Fruit fly (Drosophila melanogaster): ENCODE data around the gene NHP2.

Gene NHP2

DNA sequence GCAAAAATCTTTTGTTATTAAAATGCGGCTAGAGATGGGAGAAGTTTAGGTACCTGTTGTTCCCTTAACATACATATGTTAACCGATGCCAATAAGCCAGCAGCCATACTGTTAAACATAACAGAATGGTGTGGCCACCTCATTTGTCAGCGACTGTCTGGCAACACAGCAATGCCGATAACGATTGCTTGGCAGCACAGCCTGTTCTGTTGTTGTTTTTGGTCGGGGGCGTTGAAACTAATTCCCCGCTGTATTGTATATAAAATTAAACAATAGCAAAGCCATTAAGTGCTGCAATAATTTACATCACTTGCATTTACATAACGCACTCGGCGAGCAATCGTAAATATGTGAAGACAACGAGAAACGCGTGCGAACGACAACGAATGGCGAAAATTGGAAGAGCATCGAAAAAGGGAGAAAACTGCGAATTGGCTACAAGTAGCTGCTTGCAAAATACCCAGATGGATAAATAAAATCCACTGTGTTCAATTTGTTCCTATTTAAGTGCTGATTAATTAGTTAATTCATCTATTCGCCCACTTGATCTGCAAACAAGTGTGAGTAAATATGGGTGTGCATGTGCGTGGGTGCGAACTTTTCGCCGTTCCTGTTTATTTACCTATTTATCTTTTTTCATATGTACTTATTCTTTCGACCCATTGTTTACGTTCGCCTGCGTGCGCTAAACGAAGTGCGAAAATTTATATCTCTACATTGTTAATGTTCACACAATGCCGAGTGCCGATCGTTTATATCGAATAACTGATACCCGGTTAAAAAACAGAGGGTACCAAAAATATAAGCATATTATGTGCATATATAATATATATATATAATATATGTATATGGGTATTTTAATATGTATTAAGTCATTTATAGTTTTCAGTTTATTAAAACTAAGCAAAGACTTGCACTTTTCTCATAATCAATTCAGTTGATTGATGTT is 39.9 kb downstream of the NHP2 start, which contains the start of the genes Tsen34 and Mgat4a:
TSS of gene Tsen34 (minus strand) at position 8 of the 949 bp plus-strand sequence.
TSS of gene Mgat4a (plus strand) at position 192 of the 949 bp plus-strand sequence.
- TF ChIP-seq h (optimal IDR thresholded peaks at IDR 0.05) (no peak), insv (optimal IDR thresholded peaks at IDR 0.05) (no peak), Sin3A (optimal IDR thresholded peaks at IDR 0.05) (no peak), ttk (optimal IDR thresholded peaks at IDR 0.05) (no peak), psq (optimal IDR thresholded peaks at IDR 0.05) (no peak), Myc (optimal IDR thresholded peaks at IDR 0.05) (no peak)

DNA sequence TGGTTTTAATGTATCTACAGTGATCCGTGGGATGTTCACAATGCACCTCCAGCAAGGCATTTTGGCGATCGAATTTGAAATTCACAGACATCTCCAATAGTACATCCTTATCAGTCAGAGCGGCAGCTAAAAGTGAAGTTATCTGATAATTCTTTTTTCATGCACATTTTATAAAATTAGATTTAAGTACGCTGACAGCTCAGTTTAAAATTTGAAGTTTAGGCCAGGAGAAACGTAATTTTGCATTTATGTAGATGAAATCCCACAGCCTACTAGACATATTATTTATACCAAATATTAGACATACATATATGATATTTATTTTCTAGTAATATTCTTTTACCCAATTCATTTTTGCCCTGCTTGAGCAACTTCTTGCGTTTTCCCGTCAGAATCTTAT is 41.0 kb downstream of the NHP2 start, which contains the start of gene Trl:
TSS of gene Trl (minus strand) at position 101 of the 400 bp plus-strand sequence.
- TF ChIP-seq Sin3A (optimal IDR thresholded peaks at IDR 0.05): no peak
- no peak for TF ChIP-seq insv (optimal IDR thresholded peaks at IDR 0.05)
- TF ChIP-seq h (optimal IDR thresholded peaks at IDR 0.05): no peak
- no peak for TF ChIP-seq psq (optimal IDR thresholded peaks at IDR 0.05)
- TF ChIP-seq Myc (optimal IDR thresholded peaks at IDR 0.05): no peak
- TF ChIP-seq ttk (optimal IDR thresholded peaks at IDR 0.05): no peak

DNA sequence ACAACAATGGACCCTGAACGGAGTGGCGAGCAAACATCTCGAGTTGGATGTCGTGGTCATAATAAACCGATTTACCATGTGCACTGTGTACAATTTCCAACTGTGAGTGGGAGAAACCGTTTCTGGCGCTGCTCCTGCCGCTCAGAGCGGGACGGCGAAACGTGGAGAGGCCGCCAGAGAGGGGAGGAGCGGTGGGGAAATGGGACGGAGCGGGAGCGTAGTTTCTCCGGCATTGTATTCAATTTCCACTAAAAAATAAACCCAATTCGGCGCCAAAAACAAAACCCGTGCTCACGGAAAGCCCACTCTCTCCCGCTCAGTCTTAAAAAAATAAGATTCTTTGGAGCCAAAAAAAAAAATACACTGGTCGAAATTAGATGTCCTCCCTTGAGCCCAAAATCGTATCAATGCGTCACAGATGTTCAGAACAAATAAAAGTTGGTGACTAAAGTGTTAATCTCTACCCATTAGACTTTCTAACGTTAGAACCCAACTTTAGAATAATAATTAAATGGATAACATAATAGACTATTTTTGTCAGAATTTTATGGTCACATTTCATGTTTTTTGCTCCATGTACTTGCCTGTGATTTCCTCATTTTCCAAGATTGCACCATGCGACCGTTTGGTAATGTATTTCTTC is 41.9 kb downstream of the NHP2 start:
- TF ChIP-seq insv (optimal IDR thresholded peaks at IDR 0.05) (no peak), ttk (optimal IDR thresholded peaks at IDR 0.05) (no peak), Myc (optimal IDR thresholded peaks at IDR 0.05) (no peak), psq (optimal IDR thresholded peaks at IDR 0.05) (no peak), Sin3A (optimal IDR thresholded peaks at IDR 0.05) (no peak), h (optimal IDR thresholded peaks at IDR 0.05) (no peak)

DNA sequence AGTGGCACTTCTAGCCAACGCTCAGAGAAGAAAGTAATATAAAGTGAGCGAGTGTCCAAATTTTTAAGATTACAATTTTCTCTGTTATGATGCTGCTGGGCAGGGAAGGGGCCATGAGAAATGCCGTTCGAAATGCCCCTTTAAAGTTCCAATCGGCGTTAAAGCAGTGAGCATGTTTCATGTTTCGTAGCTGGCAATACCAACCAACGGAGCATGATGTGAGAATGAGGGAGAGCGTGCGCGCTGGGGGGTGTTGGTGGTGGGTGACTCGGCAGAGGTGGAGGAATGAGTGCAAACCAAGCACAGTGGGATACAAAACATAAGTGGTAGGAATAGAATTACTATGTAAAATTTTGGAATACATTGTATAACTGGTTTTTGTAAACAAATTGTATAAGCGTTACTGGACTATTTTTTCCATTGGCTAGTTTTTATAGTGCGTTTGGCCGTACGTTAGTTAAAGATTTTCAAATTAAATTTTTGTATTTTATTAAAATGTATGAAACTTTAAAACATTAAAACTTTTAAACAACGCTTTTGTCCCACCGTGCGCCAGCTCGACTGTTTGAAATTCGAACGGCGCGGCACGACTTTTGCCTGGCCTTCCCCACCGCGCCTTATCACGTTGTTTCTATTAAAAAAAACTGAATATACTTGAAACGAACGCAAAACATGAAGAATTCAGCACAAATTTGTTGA is 42.7 kb downstream of the NHP2 start:
- TF ChIP-seq ttk (optimal IDR thresholded peaks at IDR 0.05) (no peak), Myc (optimal IDR thresholded peaks at IDR 0.05) (no peak), psq (optimal IDR thresholded peaks at IDR 0.05) (no peak), Sin3A (optimal IDR thresholded peaks at IDR 0.05) (no peak), h (optimal IDR thresholded peaks at IDR 0.05) (no peak), insv (optimal IDR thresholded peaks at IDR 0.05) (no peak)

DNA sequence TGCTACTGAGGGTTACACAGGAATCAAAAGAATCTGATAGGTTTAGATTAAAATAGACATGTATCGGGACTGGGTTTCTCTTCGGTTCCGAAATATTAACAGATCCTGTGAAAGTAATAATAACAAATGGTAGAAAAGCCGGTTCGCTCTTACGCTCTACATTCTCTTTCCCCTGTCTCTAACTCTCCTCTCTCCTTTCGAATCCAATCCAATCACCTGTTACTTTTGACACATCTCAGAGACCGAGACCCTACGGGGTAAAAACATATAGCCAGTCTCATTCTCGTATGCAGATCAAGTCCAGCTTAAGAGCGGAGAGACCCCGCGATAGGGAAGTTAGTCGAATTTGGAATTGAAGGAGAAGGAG is 43.3 kb downstream of the NHP2 start:
- TF ChIP-seq insv (optimal IDR thresholded peaks at IDR 0.05) (no peak), h (optimal IDR thresholded peaks at IDR 0.05) (no peak), Sin3A (optimal IDR thresholded peaks at IDR 0.05) (no peak), psq (optimal IDR thresholded peaks at IDR 0.05) (no peak), ttk (optimal IDR thresholded peaks at IDR 0.05) (no peak), Myc (optimal IDR thresholded peaks at IDR 0.05) (no peak)

DNA sequence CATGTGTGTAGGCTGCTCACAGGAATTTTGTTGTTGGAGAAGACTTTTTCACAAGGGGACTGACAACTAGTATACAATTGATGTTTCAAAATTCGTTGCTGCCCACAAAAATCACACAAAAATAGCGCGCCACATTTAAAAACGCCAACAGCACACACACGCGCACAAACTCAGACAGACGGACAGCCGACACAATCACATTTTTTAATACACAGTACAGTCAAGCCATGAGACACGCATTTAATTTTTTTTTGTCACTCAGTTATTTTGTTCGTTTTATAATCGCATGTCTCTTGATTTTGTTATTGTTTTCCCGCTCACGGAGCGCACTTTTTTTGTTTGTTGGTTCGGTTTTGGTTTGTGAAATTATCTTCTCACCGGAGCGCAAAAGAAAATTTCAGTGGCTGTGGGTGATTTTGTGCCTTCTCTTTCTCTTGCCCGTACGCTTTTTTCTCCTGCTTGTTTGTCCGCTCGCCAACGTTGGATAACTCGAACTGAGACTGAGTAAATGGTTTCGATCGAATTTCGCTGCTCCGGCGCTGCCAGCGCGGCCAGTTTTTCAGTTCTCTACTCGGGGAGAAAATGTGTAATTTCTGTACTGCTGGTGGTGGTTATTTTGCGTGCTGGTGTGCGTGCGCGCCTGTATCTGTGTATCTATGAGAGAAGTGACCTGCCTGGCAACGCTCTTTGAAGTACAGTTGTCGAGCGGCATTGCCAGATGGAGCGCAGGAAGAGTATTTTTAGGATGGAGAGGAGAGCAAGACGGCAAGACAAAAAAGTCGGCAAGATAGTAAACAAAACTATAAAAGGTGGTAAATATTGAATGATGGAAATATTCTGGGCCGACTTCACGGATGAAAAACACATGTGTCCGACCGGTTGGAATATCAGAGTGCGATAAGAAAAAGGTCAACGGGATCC is 44.2 kb downstream of the NHP2 start, which contains the start of gene CG42507:
TSS of gene CG42507 (minus strand) at position 499 of the 921 bp plus-strand sequence.
- TF ChIP-seq Myc (optimal IDR thresholded peaks at IDR 0.05) (no peak), ttk (optimal IDR thresholded peaks at IDR 0.05) (no peak), h (optimal IDR thresholded peaks at IDR 0.05) (no peak), insv (optimal IDR thresholded peaks at IDR 0.05) (no peak), Sin3A (optimal IDR thresholded peaks at IDR 0.05) (no peak), psq (optimal IDR thresholded peaks at IDR 0.05) (no peak)

DNA sequence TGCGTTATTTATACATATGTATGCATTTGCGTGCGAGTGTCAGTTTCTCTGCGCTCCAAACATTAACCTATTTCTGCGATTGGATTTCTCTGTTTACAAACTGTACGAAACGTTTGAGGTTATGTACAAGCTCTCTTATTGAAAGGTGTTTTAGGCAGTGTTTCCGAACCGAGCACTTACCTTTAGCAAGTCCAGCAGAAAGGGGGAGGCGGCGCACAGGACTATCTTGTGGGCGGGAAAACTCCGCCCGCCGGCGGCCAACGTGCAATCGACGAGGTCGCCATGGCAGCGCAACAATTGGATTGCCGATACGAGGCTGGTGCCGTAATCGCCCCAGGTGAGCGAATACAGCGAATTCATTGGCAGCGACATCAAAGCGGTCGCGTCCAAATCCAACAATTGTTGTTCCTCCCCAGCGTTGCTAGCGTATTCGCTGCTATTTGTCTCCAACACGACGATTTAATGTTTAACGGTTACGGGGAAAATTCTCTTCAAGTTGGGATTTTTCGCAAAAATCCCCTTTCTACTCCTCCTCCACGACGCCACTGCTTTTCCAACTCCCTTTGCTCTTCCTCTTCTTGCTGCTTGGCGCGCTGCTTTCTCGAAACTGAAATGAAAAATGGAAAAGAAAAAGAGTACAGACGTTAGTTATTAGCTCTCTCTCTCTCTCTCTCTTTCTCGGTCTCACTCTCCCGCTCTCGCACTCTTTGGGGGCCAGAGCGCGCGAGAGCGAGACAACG is 45.1 kb downstream of the NHP2 start:
- TF ChIP-seq Sin3A (optimal IDR thresholded peaks at IDR 0.05) (no peak), Myc (optimal IDR thresholded peaks at IDR 0.05) (no peak), ttk (optimal IDR thresholded peaks at IDR 0.05) (no peak), psq (optimal IDR thresholded peaks at IDR 0.05) (no peak), h (optimal IDR thresholded peaks at IDR 0.05) (no peak), insv (optimal IDR thresholded peaks at IDR 0.05) (no peak)

DNA sequence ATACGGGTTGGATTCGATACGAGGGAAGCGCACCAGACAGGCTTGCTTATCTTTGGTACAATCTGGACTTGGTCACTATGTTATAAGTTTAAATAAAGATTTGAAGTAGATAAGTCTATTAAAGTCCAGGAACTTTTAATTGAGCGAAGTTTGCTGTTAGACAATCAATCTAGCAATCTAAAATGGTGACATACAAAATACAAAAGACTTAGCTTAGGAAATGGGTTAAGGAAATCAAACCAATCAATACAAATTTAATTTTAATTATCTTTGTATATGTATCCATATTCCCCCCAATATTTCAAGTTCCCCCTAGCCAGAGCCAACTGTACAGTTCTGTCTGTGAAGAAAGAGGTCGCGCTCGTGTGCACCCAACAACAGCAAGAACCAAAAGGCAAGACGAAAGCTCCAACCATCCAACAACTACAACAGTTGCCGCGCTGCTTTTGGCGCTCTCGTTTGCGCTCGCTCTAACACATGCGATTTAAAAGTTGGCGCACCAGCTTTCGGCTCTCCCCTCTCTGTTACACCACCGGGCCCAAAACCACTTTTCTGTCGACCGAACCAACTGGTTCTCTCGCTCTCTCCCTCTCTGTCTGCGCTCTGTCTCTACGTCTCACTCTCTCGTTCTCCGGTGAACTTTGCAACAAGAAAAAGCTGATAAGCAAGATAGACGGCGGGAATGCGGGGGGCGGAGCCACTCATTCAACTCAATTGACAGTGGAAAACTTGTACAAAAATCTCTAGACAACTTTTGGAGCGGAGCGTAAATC is 45.8 kb downstream of the NHP2 start:
- no peak for TF ChIP-seq ttk (optimal IDR thresholded peaks at IDR 0.05)
- no peak for TF ChIP-seq Myc (optimal IDR thresholded peaks at IDR 0.05)

DNA sequence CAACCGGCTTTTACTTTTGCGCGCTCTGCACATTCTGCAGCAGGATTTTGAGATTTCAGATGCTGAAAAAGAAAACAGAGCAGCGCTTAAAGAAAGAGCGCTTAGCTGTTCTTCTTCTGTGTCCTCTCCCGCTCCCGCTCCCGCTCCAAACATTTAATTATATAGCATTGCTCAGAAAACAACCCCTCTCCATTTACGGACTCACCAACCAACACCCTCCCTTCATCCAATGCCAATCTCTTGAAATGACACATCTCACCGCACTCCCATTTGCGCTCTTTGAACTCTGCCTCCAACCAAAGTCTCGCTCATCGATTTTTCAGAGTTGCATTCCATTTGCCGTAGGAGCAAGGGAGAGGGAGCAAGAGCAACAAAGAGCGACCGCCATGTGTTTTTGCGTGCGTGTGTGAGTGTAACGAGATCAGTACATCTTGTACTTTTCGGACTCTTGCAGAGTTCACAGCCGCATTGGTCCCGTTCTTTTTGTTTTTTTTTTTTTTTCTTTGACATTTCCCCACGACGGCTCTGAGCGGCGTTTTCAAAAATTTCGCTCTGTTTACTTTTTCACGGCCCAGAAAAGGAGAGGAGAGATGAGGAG is 46.8 kb downstream of the NHP2 start:
- TF ChIP-seq ttk (optimal IDR thresholded peaks at IDR 0.05): no peak
- TF ChIP-seq h (optimal IDR thresholded peaks at IDR 0.05): no peak

DNA sequence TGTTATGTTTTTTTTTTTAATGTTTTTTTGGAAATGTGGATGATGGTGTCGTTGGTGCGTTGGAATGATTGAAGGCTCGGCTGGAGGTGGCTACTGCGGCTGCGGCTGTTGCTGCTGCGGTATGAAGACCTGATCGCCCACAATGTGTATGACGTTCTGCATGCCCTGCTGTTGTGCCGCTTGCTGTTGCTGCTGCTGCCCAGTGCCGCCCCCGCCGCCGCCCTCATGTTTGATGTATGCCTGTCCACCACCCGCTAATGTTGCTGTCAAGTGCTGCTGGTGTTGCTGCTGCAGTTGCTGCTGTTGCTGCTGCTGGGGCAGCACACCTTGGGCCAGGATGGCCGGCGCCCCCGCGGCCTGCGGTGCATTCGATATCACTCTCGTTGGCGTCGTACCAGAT is 49.2 kb downstream of the NHP2 start:
- no peak for TF ChIP-seq Myc (optimal IDR thresholded peaks at IDR 0.05)
- TF ChIP-seq Sin3A (optimal IDR thresholded peaks at IDR 0.05): no peak
- no peak for TF ChIP-seq insv (optimal IDR thresholded peaks at IDR 0.05)
- TF ChIP-seq psq (optimal IDR thresholded peaks at IDR 0.05): no peak
- TF ChIP-seq ttk (optimal IDR thresholded peaks at IDR 0.05): no peak
- no peak for TF ChIP-seq h (optimal IDR thresholded peaks at IDR 0.05)

Measured in Kc167 (cell line).